Fruit fly (Drosophila melanogaster): ENCODE results near the gene LSm7.

The LSm7 gene

dm6 chr2L:16754074-16754473 is 11.2 kb upstream of the LSm7 start, which contains the start of gene yellow-b:
TSS of gene yellow-b (plus strand) at chr2L:16754336.
- TF ChIP-seq jim (GFP tag; optimal IDR thresholded peaks at IDR 0.05) (no peak), Dif (GFP tag; optimal IDR thresholded peaks at IDR 0.05; ENCODE audit: partially characterized antibody) (peak; percentile 52)

dm6 chr2L:16752340-16752739 is 9.4 kb upstream of the LSm7 start:
- TF ChIP-seq CrebA (GFP tag; optimal IDR thresholded peaks at IDR 0.05; ENCODE audit: borderline replicate concordance) (no peak), ey (GFP tag; optimal IDR thresholded peaks at IDR 0.05) (no peak), tai (GFP tag; optimal IDR thresholded peaks at IDR 0.05) (no peak), CG32264 (GFP tag; optimal IDR thresholded peaks at IDR 0.05) (no peak), br (GFP tag; optimal IDR thresholded peaks at IDR 0.05) (no peak), h (GFP tag; optimal IDR thresholded peaks at IDR 0.05) (no peak), jim (GFP tag; optimal IDR thresholded peaks at IDR 0.05) (no peak), OdsH (GFP tag; optimal IDR thresholded peaks at IDR 0.05) (no peak)

dm6 chr2L:16747145-16747544 is 4.2 kb upstream of the LSm7 start:
- TF ChIP-seq Abd-B (GFP tag; optimal IDR thresholded peaks at IDR 0.05), result no peak
- no peak for TF ChIP-seq Hr78 (GFP tag; optimal IDR thresholded peaks at IDR 0.05)
- TF ChIP-seq woc (GFP tag; optimal IDR thresholded peaks at IDR 0.05), result no peak
- TF ChIP-seq jim (GFP tag; optimal IDR thresholded peaks at IDR 0.05), result no peak
- no peak for TF ChIP-seq sage (GFP tag; optimal IDR thresholded peaks at IDR 0.05)
- TF ChIP-seq br (GFP tag; optimal IDR thresholded peaks at IDR 0.05), result no peak
- TF ChIP-seq Vsx2 (GFP tag; optimal IDR thresholded peaks at IDR 0.05; ENCODE audit: partially characterized antibody), result no peak
- TF ChIP-seq CrebA (GFP tag; optimal IDR thresholded peaks at IDR 0.05; ENCODE audit: borderline replicate concordance), result no peak
- TF ChIP-seq pan (optimal IDR thresholded peaks at IDR 0.05), result no peak
- no peak for TF ChIP-seq sv (GFP tag; optimal IDR thresholded peaks at IDR 0.05)
- TF ChIP-seq brk (GFP tag; optimal IDR thresholded peaks at IDR 0.05), result no peak
- TF ChIP-seq CG32264 (GFP tag; optimal IDR thresholded peaks at IDR 0.05), result no peak
- TF ChIP-seq ey (GFP tag; optimal IDR thresholded peaks at IDR 0.05), result no peak
- TF ChIP-seq N (GFP tag; optimal IDR thresholded peaks at IDR 0.05), result no peak
- no peak for TF ChIP-seq tai (GFP tag; optimal IDR thresholded peaks at IDR 0.05)
- no peak for TF ChIP-seq fru (GFP tag; optimal IDR thresholded peaks at IDR 0.05)
- no peak for TF ChIP-seq Hnf4 (GFP tag; optimal IDR thresholded peaks at IDR 0.05)

- TF ChIP-seq psq (GFP tag; optimal IDR thresholded peaks at IDR 0.05) (no peak), Hr78 (GFP tag; optimal IDR thresholded peaks at IDR 0.05) (no peak), CG9705 (GFP tag; optimal IDR thresholded peaks at IDR 0.05) (no peak), Rel (GFP tag; optimal IDR thresholded peaks at IDR 0.05) (no peak), Rel (tag; optimal IDR thresholded peaks at IDR 0.05) (no peak), Dfd (GFP tag; optimal IDR thresholded peaks at IDR 0.05) (no peak), CG32264 (GFP tag; optimal IDR thresholded peaks at IDR 0.05) (no peak), sage (GFP tag; optimal IDR thresholded peaks at IDR 0.05) (no peak), lola (GFP tag; optimal IDR thresholded peaks at IDR 0.05) (no peak), HLH106 (tag; optimal IDR thresholded peaks at IDR 0.05) (no peak), Sp1 (GFP tag; optimal IDR thresholded peaks at IDR 0.05) (no peak), jim (GFP tag; optimal IDR thresholded peaks at IDR 0.05) (no peak), OdsH (GFP tag; optimal IDR thresholded peaks at IDR 0.05) (no peak), Jra (GFP tag; optimal IDR thresholded peaks at IDR 0.05) (no peak), dmrt93B (GFP tag; optimal IDR thresholded peaks at IDR 0.05) (no peak), GATAd (GFP tag; optimal IDR thresholded peaks at IDR 0.05) (no peak), fru (GFP tag; optimal IDR thresholded peaks at IDR 0.05) (no peak), brk (GFP tag; optimal IDR thresholded peaks at IDR 0.05) (no peak)
Measured at dm6 chr2L:16738206-16738900, 4.5 kb downstream of the LSm7 start, which contains the start of the genes glu and ChLD3. TSS of gene glu (minus strand) at chr2L:16738388. TSS of gene ChLD3 (plus strand) at chr2L:16738850.

- TF ChIP-seq jim (GFP tag; optimal IDR thresholded peaks at IDR 0.05) (no peak), Abd-B (GFP tag; optimal IDR thresholded peaks at IDR 0.05) (no peak), rgr (GFP tag; optimal IDR thresholded peaks at IDR 0.05) (no peak), Hr83 (GFP tag; optimal IDR thresholded peaks at IDR 0.05; ENCODE audit: poor library complexity, severe bottlenecking) (no peak), psq (GFP tag; optimal IDR thresholded peaks at IDR 0.05) (no peak), br (GFP tag; optimal IDR thresholded peaks at IDR 0.05) (no peak), Hr78 (GFP tag; optimal IDR thresholded peaks at IDR 0.05) (no peak), dl (GFP tag; optimal IDR thresholded peaks at IDR 0.05; ENCODE audit: insufficient read depth in 1 of 2, partially characterized antibody in 2 of 2) (no peak), Mio (GFP tag; optimal IDR thresholded peaks at IDR 0.05) (no peak), OdsH (GFP tag; optimal IDR thresholded peaks at IDR 0.05) (no peak)
Measured at dm6 chr2L:16732338-16732892, 10.5 kb downstream of the LSm7 start, which contains the start of gene Nubp1. TSS of gene Nubp1 (plus strand) at chr2L:16732550.
